Worm (Caenorhabditis elegans) whole organism, mixed stage, embryonic: ENCODE data around the gene EEED8.4.

ENCODE experiments used
- ceh-39 ChIP-seq: fragments of 150-350 bp; optimal IDR thresholded peaks from 2 replicates; lab custom pipeline; 2014; ENCODE audit warnings: missing biosample characterization, missing genetic modification characterization
- ceh-43 ChIP-seq: fragments of 200-800 bp; sonication (Bioruptor generic); optimal IDR thresholded peaks from 2 replicates; lab custom pipeline; 2018; ENCODE audit warnings: mild to moderate bottlenecking, missing genetic modification characterization, moderate library complexity, missing compliant biosample characterization
- elt-1 ChIP-seq: sonication (generic microtip); optimal IDR thresholded peaks from 2 replicates; lab custom pipeline; 2017; ENCODE audit warnings: missing genetic modification characterization, mild to moderate bottlenecking, missing compliant biosample characterization, antibody characterized with exemption, moderate library complexity, borderline replicate concordance; ENCODE audit not compliant: insufficient read depth
- flh-1 ChIP-seq: fragments of 200-800 bp; sonication (Bioruptor generic); optimal IDR thresholded peaks from 2 replicates; lab custom pipeline; 2018; ENCODE audit warnings: mild to moderate bottlenecking, missing genetic modification characterization, moderate library complexity, missing compliant biosample characterization
- hlh-1 ChIP-seq: fragments of 150-350 bp; optimal IDR thresholded peaks from 2 replicates; lab custom pipeline; 2014; ENCODE audit warnings: missing biosample characterization, missing genetic modification reagents, missing genetic modification characterization
- mab-5 ChIP-seq: fragments of 150-350 bp; optimal IDR thresholded peaks from 2 replicates; lab custom pipeline; 2014; ENCODE audit warnings: missing biosample characterization, missing genetic modification characterization
- mep-1 ChIP-seq: fragments of 150-350 bp; optimal IDR thresholded peaks from 2 replicates; lab custom pipeline; 2017; ENCODE audit warnings: missing biosample characterization, missing genetic modification reagents, missing genetic modification characterization, inconsistent platforms
- nhr-28 ChIP-seq: fragments of 150-350 bp; optimal IDR thresholded peaks from 2 replicates; lab custom pipeline; 2014; ENCODE audit warnings: missing biosample characterization, missing genetic modification characterization
- nhr-76 ChIP-seq: sonication (generic microtip); optimal IDR thresholded peaks from 2 replicates; lab custom pipeline; 2017; ENCODE audit warnings: missing biosample characterization, missing genetic modification characterization
- pha-4 ChIP-seq: fragments of 150-350 bp; optimal IDR thresholded peaks from 2 replicates; lab custom pipeline; 2018; ENCODE audit warnings: missing biosample characterization, missing genetic modification reagents, missing genetic modification characterization
- snpc-4 ChIP-seq: fragments of 150-350 bp; optimal IDR thresholded peaks from 2 replicates; lab custom pipeline; 2014; ENCODE audit warnings: missing biosample characterization, missing genetic modification characterization
- unc-62 ChIP-seq: fragments of 150-350 bp; optimal IDR thresholded peaks from 2 replicates; lab custom pipeline; 2014; ENCODE audit warnings: missing biosample characterization, missing genetic modification reagents, missing genetic modification characterization
- ztf-11 ChIP-seq: fragments of 150-350 bp; optimal IDR thresholded peaks from 2 replicates; lab custom pipeline; 2014; ENCODE audit warnings: missing biosample characterization, missing genetic modification characterization

- TF ChIP-seq nhr-28 (tag; lab: Kevin White, UChicago) (no peak), hlh-1 (tag; lab: Kevin White, UChicago) (no peak), ztf-11 (tag; lab: Kevin White, UChicago) (no peak), unc-62 (GFP tag; lab: Kevin White, UChicago) (no peak), elt-1 (tag; lab: Kevin White, UChicago) (no peak), ceh-39 (tag; lab: Kevin White, UChicago) (no peak), snpc-4 (tag; lab: Kevin White, UChicago) (no peak), flh-1 (GFP tag; lab: Kevin White, UChicago) (no peak), mab-5 (tag; lab: Kevin White, UChicago) (no peak), ceh-43 (GFP tag; lab: Kevin White, UChicago) (no peak), mep-1 (tag; lab: Kevin White, UChicago) (no peak), nhr-76 (tag; lab: Kevin White, UChicago) (no peak), pha-4 (tag; lab: Kevin White, UChicago) (no peak)
Measured at ce11 chrII:5391447-5391846, 17.7 kb upstream of the EEED8.4 start.
